Worm (Caenorhabditis elegans): ENCODE results near the gene srv-31.

DNA sequence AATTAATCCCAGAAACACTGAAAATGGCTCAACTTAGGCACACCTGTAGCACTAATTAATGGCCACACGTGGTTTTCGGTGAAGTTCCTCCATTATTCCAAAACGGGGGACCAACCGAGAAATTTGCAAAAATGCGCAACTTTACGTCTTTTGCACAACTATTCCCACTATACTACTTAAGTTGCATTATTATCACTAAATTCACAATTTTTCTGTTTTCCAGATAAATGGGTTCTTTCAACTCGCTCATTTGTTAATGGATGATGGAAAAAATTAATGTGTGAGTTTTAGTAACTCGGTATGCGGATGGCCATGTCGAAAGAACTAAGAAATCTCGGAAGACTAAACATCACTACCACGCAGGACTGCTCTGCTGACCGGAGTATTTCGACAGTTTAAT, 17.2 kb downstream of the srv-31 start, which contains the start of gene T13A10.64:
- TF ChIP-seq nfya-1 (tag; optimal IDR thresholded peaks at IDR 0.05) (no peak), hlh-30 (tag; optimal IDR thresholded peaks at IDR 0.05; ENCODE audit: insufficient read depth) (no peak), hlh-15 (tag; optimal IDR thresholded peaks at IDR 0.05) (no peak), pag-3 (tag; optimal IDR thresholded peaks at IDR 0.05; ENCODE audit: borderline replicate concordance) (no peak), pat-9 (tag; optimal IDR thresholded peaks at IDR 0.05) (no peak), ceh-9 (tag; optimal IDR thresholded peaks at IDR 0.05) (no peak), pha-4 (tag; optimal IDR thresholded peaks at IDR 0.05) (no peak), rnt-1 (tag; optimal IDR thresholded peaks at IDR 0.05) (no peak), ceh-31 (tag; optimal IDR thresholded peaks at IDR 0.05) (no peak), pqm-1 (tag; optimal IDR thresholded peaks at IDR 0.05) (no peak), lim-6 (tag; optimal IDR thresholded peaks at IDR 0.05) (no peak), fkh-10 (GFP tag; optimal IDR thresholded peaks at IDR 0.05) (no peak), ceh-30 (tag; optimal IDR thresholded peaks at IDR 0.05) (no peak), nhr-232 (tag; optimal IDR thresholded peaks at IDR 0.05) (no peak)

All from whole organism, late embryonic.